Worm (Caenorhabditis elegans): ENCODE measurements around the gene Y49G5A.1.

Gene Y49G5A.1

DNA sequence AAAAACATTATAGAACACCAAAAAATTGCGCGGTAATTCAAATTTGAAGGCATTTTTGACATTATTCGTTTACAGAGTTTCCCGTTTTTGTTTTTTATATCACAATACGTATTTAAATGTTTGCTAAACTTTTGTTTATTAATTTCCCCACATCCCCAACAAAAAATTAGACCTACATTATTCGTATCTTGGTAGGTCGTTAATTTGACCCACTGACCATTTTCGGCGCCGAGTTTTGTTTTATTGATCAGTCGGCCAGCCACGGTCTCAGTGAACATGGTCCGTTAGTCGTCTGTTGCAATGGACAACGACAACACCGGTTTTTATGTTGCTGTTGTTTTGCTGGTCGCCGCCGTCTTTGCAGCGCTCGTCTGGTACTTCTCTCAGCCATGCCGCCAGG lies 47.3 kb downstream of the Y49G5A.1 start, which contains the start of gene B0238.15:
Gene B0238.15 (plus strand): TSS at position 301 of the 400 bp plus-strand sequence.
- TF ChIP-seq gmeb-1 (tag; optimal IDR thresholded peaks at IDR 0.05) = no peak
- no peak for TF ChIP-seq nhr-6 (tag; optimal IDR thresholded peaks at IDR 0.05)
- no peak for TF ChIP-seq ZK546.5 (tag; optimal IDR thresholded peaks at IDR 0.05)
- TF ChIP-seq fos-1 (tag; optimal IDR thresholded peaks at IDR 0.05) = no peak
- TF ChIP-seq aly-2 (tag; optimal IDR thresholded peaks at IDR 0.05) = no peak
- TF ChIP-seq nhr-77 (tag; optimal IDR thresholded peaks at IDR 0.05) = no peak
- TF ChIP-seq ztf-1 (GFP tag; conservative IDR thresholded peaks at IDR 0.05) = no peak
- no peak for TF ChIP-seq nhr-11 (tag; optimal IDR thresholded peaks at IDR 0.05)
- no peak for TF ChIP-seq mab-5 (tag; optimal IDR thresholded peaks at IDR 0.05)

DNA sequence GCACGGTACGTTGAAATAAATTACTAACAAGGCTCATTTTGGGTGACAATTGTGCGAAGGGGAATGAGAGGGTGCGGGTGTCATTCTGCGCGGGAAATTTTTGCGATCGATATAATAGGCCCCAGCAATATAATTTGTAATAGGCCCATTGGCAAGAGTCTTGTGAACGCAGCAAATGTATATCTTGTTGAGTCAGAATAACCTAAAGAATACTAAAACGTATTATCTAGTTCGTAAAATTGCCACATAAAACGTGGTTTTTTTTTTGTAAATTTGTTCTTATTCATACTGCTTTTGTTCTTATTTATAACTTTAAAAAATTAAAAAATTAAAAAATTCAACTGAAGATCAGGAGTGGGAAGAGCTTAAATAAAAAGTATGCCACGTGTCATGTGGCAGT lies 47.8 kb downstream of the Y49G5A.1 start, which contains the start of gene C52A10.3:
Gene C52A10.3 (minus strand): TSS at position 101 of the 400 bp plus-strand sequence.
- TF ChIP-seq ZK546.5 (tag; optimal IDR thresholded peaks at IDR 0.05) = no peak
- TF ChIP-seq nhr-23 (tag; optimal IDR thresholded peaks at IDR 0.05) = no peak
- no peak for TF ChIP-seq ztf-1 (GFP tag; conservative IDR thresholded peaks at IDR 0.05)
- TF ChIP-seq gmeb-1 (tag; optimal IDR thresholded peaks at IDR 0.05) = no peak
- no peak for TF ChIP-seq alr-1 (tag; optimal IDR thresholded peaks at IDR 0.05)
- TF ChIP-seq ceh-16 (tag; optimal IDR thresholded peaks at IDR 0.05) = no peak
- no peak for TF ChIP-seq blmp-1 (tag; optimal IDR thresholded peaks at IDR 0.05; ENCODE audit: insufficient read depth)
- no peak for TF ChIP-seq nhr-237 (tag; optimal IDR thresholded peaks at IDR 0.05)

DNA sequence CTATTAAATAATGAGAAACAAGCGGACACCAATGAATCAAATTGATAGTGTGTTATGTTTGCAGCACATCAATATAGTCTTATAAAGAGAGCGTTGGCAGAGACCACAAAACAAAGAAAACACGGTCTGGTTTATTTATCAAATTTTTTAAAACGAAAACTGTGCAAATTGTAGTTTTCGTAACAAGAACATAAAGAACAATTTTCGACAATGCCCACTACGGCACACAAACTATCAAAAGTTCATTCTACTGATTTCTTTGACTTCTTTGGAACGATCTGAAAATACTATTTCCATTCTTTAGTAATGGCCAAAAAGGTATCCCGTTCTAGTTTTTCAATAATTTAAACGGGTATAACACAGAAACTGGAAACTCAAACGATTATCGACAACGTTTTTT lies 50.1 kb downstream of the Y49G5A.1 start, which contains the start of gene cest-35.2:
Gene cest-35.2 (minus strand): TSS at position 101 of the 400 bp plus-strand sequence.
- TF ChIP-seq nhr-11 (tag; optimal IDR thresholded peaks at IDR 0.05) (no peak), ztf-11 (tag; optimal IDR thresholded peaks at IDR 0.05) (no peak), C34F6.9 (tag; optimal IDR thresholded peaks at IDR 0.05) (no peak), blmp-1 (tag; optimal IDR thresholded peaks at IDR 0.05; ENCODE audit: insufficient read depth) (no peak), aly-2 (tag; optimal IDR thresholded peaks at IDR 0.05) (no peak), elt-1 (tag; optimal IDR thresholded peaks at IDR 0.05) (no peak), unc-55 (GFP tag; optimal IDR thresholded peaks at IDR 0.05) (no peak), nhr-10 (tag; optimal IDR thresholded peaks at IDR 0.05) (no peak), F13H6.1 (tag; optimal IDR thresholded peaks at IDR 0.05) (no peak), nhr-77 (tag; optimal IDR thresholded peaks at IDR 0.05) (no peak), ceh-82 (tag; optimal IDR thresholded peaks at IDR 0.05) (no peak), ama-1 (optimal IDR thresholded peaks at IDR 0.05) (no peak), nhr-21 (tag; optimal IDR thresholded peaks at IDR 0.05) (no peak), lin-11 (tag; optimal IDR thresholded peaks at IDR 0.05) (no peak)
